Fruit fly (Drosophila melanogaster) whole organism, embryonic: ENCODE data around the gene FIG4.

Source experiments
- Atf6 ChIP-seq: fragments of 200-800 bp; sonication (Bioruptor generic); IDR thresholded peaks from 2 replicates; pipeline ENCODE4 v1.3.6; 2022; ENCODE audit warnings: missing biosample characterization, missing genetic modification characterization
- BEAF-32 ChIP-seq: fragments of 200-800 bp; sonication (Bioruptor generic); optimal IDR thresholded peaks from 3 replicates; lab custom pipeline; 2017; ENCODE audit warnings: missing biosample characterization, missing genetic modification characterization, mild to moderate bottlenecking, moderate library complexity, missing genetic modification reagents
- Bdp1 ChIP-seq: fragments of 200-800 bp; sonication (Bioruptor generic); optimal IDR thresholded peaks from 3 replicates; lab custom pipeline; 2016; ENCODE audit warnings: missing biosample characterization, missing genetic modification characterization
- CG10274 ChIP-seq: fragments of 200-800 bp; sonication (Bioruptor generic); optimal IDR thresholded peaks from 3 replicates; lab custom pipeline; 2017; ENCODE audit warnings: missing biosample characterization, mild to moderate bottlenecking, missing genetic modification characterization
- CG10366 ChIP-seq: fragments of 200-800 bp; sonication (Bioruptor generic); IDR thresholded peaks from 2 replicates; pipeline ENCODE4 v1.3.6; 2022; ENCODE audit warnings: missing biosample characterization, missing genetic modification characterization
- CG10431 ChIP-seq: fragments of 200-800 bp; sonication (Bioruptor generic); optimal IDR thresholded peaks from 3 replicates; lab custom pipeline; 2018; ENCODE audit warnings: missing biosample characterization, mild to moderate bottlenecking, missing genetic modification characterization
- CG10565 ChIP-seq: fragments of 200-800 bp; sonication (Bioruptor generic); optimal IDR thresholded peaks from 3 replicates; lab custom pipeline; 2016; ENCODE audit warnings: missing biosample characterization, mild to moderate bottlenecking, missing genetic modification characterization
- CG10959 ChIP-seq: fragments of 200-800 bp; sonication (Bioruptor generic); IDR thresholded peaks from 2 replicates; pipeline ENCODE4 v1.3.6; 2022; ENCODE audit warnings: missing biosample characterization, missing genetic modification characterization
- CG12744 ChIP-seq: fragments of 200-800 bp; sonication (Bioruptor generic); optimal IDR thresholded peaks from 2 replicates; lab custom pipeline; 2016; ENCODE audit warnings: missing biosample characterization, missing genetic modification characterization
- CG14050 ChIP-seq: fragments of 200-800 bp; sonication (Bioruptor generic); IDR thresholded peaks from 3 replicates; pipeline ENCODE4 v1.3.6; 2022; ENCODE audit warnings: missing biosample characterization, missing genetic modification characterization
- CG15269 ChIP-seq: fragments of 200-800 bp; sonication (Bioruptor generic); optimal IDR thresholded peaks from 2 replicates; lab custom pipeline; 2018; ENCODE audit warnings: missing biosample characterization, mild to moderate bottlenecking, missing genetic modification characterization, moderate library complexity
- CG1529 ChIP-seq: fragments of 200-800 bp; sonication (Bioruptor generic); optimal IDR thresholded peaks from 3 replicates; lab custom pipeline; 2018; ENCODE audit warnings: missing biosample characterization, missing genetic modification characterization
- CG15514 ChIP-seq: fragments of 200-800 bp; sonication (Bioruptor generic); optimal IDR thresholded peaks from 3 replicates; lab custom pipeline; 2017; ENCODE audit warnings: missing biosample characterization, missing genetic modification characterization, mild to moderate bottlenecking, moderate library complexity, missing genetic modification reagents
- CG18619 ChIP-seq: fragments of 200-800 bp; sonication (Bioruptor generic); optimal IDR thresholded peaks from 3 replicates; lab custom pipeline; 2017; ENCODE audit warnings: missing biosample characterization, mild to moderate bottlenecking, missing genetic modification characterization
- CG2678 ChIP-seq: fragments of 200-800 bp; sonication (Bioruptor generic); optimal IDR thresholded peaks from 3 replicates; lab custom pipeline; 2019; ENCODE audit warnings: missing biosample characterization, mild to moderate bottlenecking, missing genetic modification characterization, moderate library complexity
- CG31441 ChIP-seq: fragments of 200-800 bp; sonication (Bioruptor generic); IDR thresholded peaks from 2 replicates; pipeline ENCODE4 v1.3.6; 2022; ENCODE audit warnings: missing biosample characterization, missing genetic modification characterization
- CG34376 ChIP-seq: fragments of 200-800 bp; sonication (Bioruptor generic); optimal IDR thresholded peaks from 2 replicates; lab custom pipeline; 2018; ENCODE audit warnings: missing biosample characterization, mild to moderate bottlenecking, missing genetic modification characterization
- CG42726 ChIP-seq: fragments of 200-800 bp; sonication (Bioruptor generic); IDR thresholded peaks from 2 replicates; pipeline ENCODE4 v1.3.6; 2022; ENCODE audit warnings: missing biosample characterization, missing genetic modification characterization; ENCODE audit not compliant: partially characterized antibody
- CG4730 ChIP-seq: fragments of 200-800 bp; sonication (Bioruptor generic); IDR thresholded peaks from 2 replicates; pipeline ENCODE4 v1.3.6; 2022; ENCODE audit warnings: missing biosample characterization, missing genetic modification characterization
- CG8944 ChIP-seq: fragments of 200-800 bp; sonication (Bioruptor generic); optimal IDR thresholded peaks from 3 replicates; lab custom pipeline; 2016; ENCODE audit warnings: missing biosample characterization, missing genetic modification characterization
- CG9727 ChIP-seq: fragments of 200-800 bp; sonication (Bioruptor generic); optimal IDR thresholded peaks from 3 replicates; lab custom pipeline; 2017; ENCODE audit warnings: missing biosample characterization, mild to moderate bottlenecking, missing genetic modification characterization
- CG9817 ChIP-seq: fragments of 200-800 bp; sonication (Bioruptor generic); optimal IDR thresholded peaks from 2 replicates; lab custom pipeline; 2018; ENCODE audit warnings: missing biosample characterization, mild to moderate bottlenecking, missing genetic modification characterization, moderate library complexity
- Dad ChIP-seq: fragments of 200-800 bp; sonication (Bioruptor generic); optimal IDR thresholded peaks from 3 replicates; lab custom pipeline; 2016; ENCODE audit warnings: missing biosample characterization, missing genetic modification characterization
- Hand ChIP-seq: fragments of 200-800 bp; sonication (Bioruptor generic); optimal IDR thresholded peaks from 2 replicates; lab custom pipeline; 2017; ENCODE audit warnings: mild to moderate bottlenecking, missing biosample characterization, missing genetic modification reagents, missing genetic modification characterization
- Hmx ChIP-seq: fragments of 200-800 bp; sonication (Bioruptor generic); optimal IDR thresholded peaks from 2 replicates; lab custom pipeline; 2016; ENCODE audit warnings: missing biosample characterization, missing genetic modification characterization
- Hr3 ChIP-seq: fragments of 200-800 bp; sonication (Bioruptor generic); optimal IDR thresholded peaks from 3 replicates; lab custom pipeline; 2016; ENCODE audit warnings: missing biosample characterization, missing genetic modification characterization
- Jarid2 ChIP-seq: fragments of 200-800 bp; sonication (Bioruptor generic); optimal IDR thresholded peaks from 3 replicates; lab custom pipeline; 2017; ENCODE audit warnings: mild to moderate bottlenecking, missing biosample characterization, missing genetic modification reagents, missing genetic modification characterization
- Lim3 ChIP-seq: fragments of 200-800 bp; sonication (Bioruptor generic); IDR thresholded peaks from 2 replicates; pipeline ENCODE4 v1.3.6; 2022; ENCODE audit warnings: missing biosample characterization, missing genetic modification characterization
- Meics ChIP-seq: fragments of 200-800 bp; sonication (Bioruptor generic); optimal IDR thresholded peaks from 2 replicates; lab custom pipeline; 2017; ENCODE audit warnings: missing biosample characterization, mild to moderate bottlenecking, missing genetic modification characterization
- Opbp ChIP-seq: fragments of 200-800 bp; sonication (Bioruptor generic); IDR thresholded peaks from 3 replicates; pipeline ENCODE4 v1.3.6; 2022; ENCODE audit warnings: missing biosample characterization, missing genetic modification characterization; ENCODE audit not compliant: partially characterized antibody
- Ptx1 ChIP-seq: fragments of 200-800 bp; sonication (Bioruptor generic); IDR thresholded peaks from 2 replicates; pipeline ENCODE4 v1.3.6; 2022; ENCODE audit warnings: missing biosample characterization, missing genetic modification characterization
- Ssrp ChIP-seq: fragments of 200-800 bp; sonication (Bioruptor generic); optimal IDR thresholded peaks from 2 replicates; lab custom pipeline; 2018; ENCODE audit warnings: missing biosample characterization, mild to moderate bottlenecking, missing genetic modification characterization, moderate library complexity
- Trl ChIP-seq, 3 experiments: fragments of >200 bp in 2 of 3; fragments of 200-800 bp in 1 of 3; sonication (Bioruptor generic) in 1 of 3; optimal IDR thresholded peaks; 2 replicates in 1 of 3; 3 replicates in 2 of 3; lab custom pipeline; 2016 to 2017; ENCODE audit warnings: missing biosample characterization in 1 of 3, missing genetic modification characterization in 1 of 3
- az2 ChIP-seq: fragments of 200-800 bp; sonication (Bioruptor generic); optimal IDR thresholded peaks from 3 replicates; lab custom pipeline; 2016; ENCODE audit warnings: missing biosample characterization, missing genetic modification characterization
- bbx ChIP-seq: fragments of 200-800 bp; sonication (Bioruptor generic); IDR thresholded peaks from 2 replicates; pipeline ENCODE4 v1.3.6; 2022; ENCODE audit warnings: missing biosample characterization, missing genetic modification characterization; ENCODE audit not compliant: partially characterized antibody
- cg ChIP-seq: fragments of 200-800 bp; sonication (Bioruptor generic); optimal IDR thresholded peaks from 3 replicates; lab custom pipeline; 2019; ENCODE audit warnings: missing biosample characterization, mild to moderate bottlenecking, missing genetic modification characterization, moderate library complexity
- chm ChIP-seq: fragments of 200-800 bp; sonication (Bioruptor generic); IDR thresholded peaks from 2 replicates; pipeline ENCODE4 v1.3.6; 2022; ENCODE audit warnings: missing biosample characterization, missing genetic modification characterization
- dmrt99B ChIP-seq: fragments of 200-800 bp; sonication (Bioruptor generic); optimal IDR thresholded peaks from 2 replicates; lab custom pipeline; 2018; ENCODE audit warnings: missing biosample characterization, mild to moderate bottlenecking, missing genetic modification characterization, moderate library complexity
- ems ChIP-seq: fragments of 200-800 bp; sonication (Bioruptor generic); optimal IDR thresholded peaks from 3 replicates; lab custom pipeline; 2016; ENCODE audit warnings: missing biosample characterization, missing genetic modification characterization
- gro ChIP-seq: fragments of 200-800 bp; sonication (Bioruptor generic); optimal IDR thresholded peaks from 2 replicates; lab custom pipeline; 2016; ENCODE audit warnings: missing biosample characterization, missing genetic modification characterization
- gsb ChIP-seq: fragments of 200-800 bp; sonication (Bioruptor generic); IDR thresholded peaks from 2 replicates; pipeline ENCODE4 v1.3.6; 2022; ENCODE audit warnings: missing biosample characterization, missing genetic modification characterization
- ham ChIP-seq: fragments of 200-800 bp; sonication (Bioruptor generic); IDR thresholded peaks from 2 replicates; pipeline ENCODE4 v1.3.6; 2022; ENCODE audit warnings: missing biosample characterization, missing genetic modification characterization
- hth ChIP-seq: fragments of >200 bp; optimal IDR thresholded peaks from 2 replicates; lab custom pipeline; 2017; ENCODE audit warnings: inconsistent platforms
- lbe ChIP-seq: fragments of 200-800 bp; sonication (Bioruptor generic); optimal IDR thresholded peaks from 2 replicates; lab custom pipeline; 2016; ENCODE audit warnings: missing biosample characterization, mild to moderate bottlenecking, missing genetic modification characterization
- luna ChIP-seq: fragments of 200-800 bp; sonication (Bioruptor generic); optimal IDR thresholded peaks from 2 replicates; lab custom pipeline; 2016; ENCODE audit warnings: missing biosample characterization, missing genetic modification characterization
- p53 ChIP-seq: fragments of 200-800 bp; sonication (Bioruptor generic); optimal IDR thresholded peaks from 2 replicates; lab custom pipeline; 2016; ENCODE audit warnings: missing biosample characterization, missing genetic modification characterization
- peb ChIP-seq: fragments of 200-800 bp; sonication (Bioruptor generic); IDR thresholded peaks from 2 replicates; pipeline ENCODE4 v1.3.6; 2022; ENCODE audit warnings: missing biosample characterization, missing genetic modification characterization
- seq ChIP-seq: fragments of 200-800 bp; sonication (Bioruptor generic); IDR thresholded peaks from 2 replicates; pipeline ENCODE4 v1.3.6; 2022; ENCODE audit warnings: missing biosample characterization, missing genetic modification characterization
- slp2 ChIP-seq: fragments of 200-800 bp; sonication (Bioruptor generic); optimal IDR thresholded peaks from 2 replicates; lab custom pipeline; 2016; ENCODE audit warnings: missing biosample characterization, missing genetic modification characterization
- ttk ChIP-seq: fragments of 200-800 bp; sonication (Bioruptor generic); IDR thresholded peaks from 2 replicates; pipeline ENCODE4 v2.1.2; 2022; ENCODE audit warnings: missing biosample characterization, missing genetic modification characterization
- z ChIP-seq: fragments of 200-800 bp; sonication (Bioruptor generic); IDR thresholded peaks from 3 replicates; pipeline ENCODE4 v1.3.6; 2022; ENCODE audit warnings: missing biosample characterization, missing genetic modification characterization

The FIG4 gene

DNA sequence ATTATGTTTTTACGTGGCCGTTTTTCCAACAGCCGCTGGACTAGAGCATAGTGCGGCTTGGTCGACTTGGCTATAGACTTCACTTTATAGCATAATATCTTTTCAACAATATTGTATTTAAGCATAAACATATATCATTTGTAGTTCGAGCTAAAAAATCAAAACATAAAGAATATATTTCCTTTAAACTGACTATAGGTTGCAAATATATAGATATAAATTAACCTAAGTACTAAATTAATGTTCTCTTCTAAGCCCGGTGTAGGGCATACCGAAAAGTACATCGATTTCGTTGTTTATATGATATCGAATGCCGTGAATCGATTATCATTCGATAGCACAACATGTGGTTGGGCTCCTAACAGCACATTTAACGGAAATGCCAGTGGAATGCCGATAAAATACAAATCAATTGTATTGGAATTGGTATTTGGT lies 16.4 kb upstream of the FIG4 start, which contains the start of gene MFS18 (continued):
- peak; percentile 65 for TF ChIP-seq slp2 (GFP tag; lab: Kevin White, UChicago)
- TF ChIP-seq Jarid2 (GFP tag; lab: Kevin White, UChicago) = peak; percentile 91
- TF ChIP-seq ttk = peak; percentile 99
- peak; percentile 98 for TF ChIP-seq CG10366
- TF ChIP-seq CG2678 = peak; percentile 99
- peak; percentile 98 for TF ChIP-seq CG14050 (GFP tag; lab: Robert Waterston, UW)
- peak; percentile 96 for TF ChIP-seq CG34376 (GFP tag; lab: Kevin White, UChicago)
- TF ChIP-seq peb (GFP tag; lab: Robert Waterston, UW) = peak; percentile 99
- TF ChIP-seq Hmx = peak; percentile 79
- peak; percentile 87 for TF ChIP-seq CG9817 (tag; lab: Kevin White, UChicago)
- peak; percentile 98 for TF ChIP-seq Meics (GFP tag; lab: Kevin White, UChicago)
- peak; percentile 97 for TF ChIP-seq chm (GFP tag; lab: Robert Waterston, UW)
- peak; percentile 95 for TF ChIP-seq CG15269 (tag; lab: Kevin White, UChicago)
- peak; percentile 98 for TF ChIP-seq CG10959 (GFP tag; lab: Robert Waterston, UW)
- peak; percentile 89 for TF ChIP-seq Hand (GFP tag; lab: Kevin White, UChicago)
- peak; percentile 99 for TF ChIP-seq Atf6 (GFP tag; lab: Robert Waterston, UW)
- TF ChIP-seq CG10274 (GFP tag; lab: Kevin White, UChicago) = peak; percentile 100
- TF ChIP-seq cg = no peak
- TF ChIP-seq Trl (optimal IDR thresholded peaks at IDR 0.05; lab: Kevin White, UChicago) = no peak
- TF ChIP-seq Trl (GFP tag; optimal IDR thresholded peaks at IDR 0.05; lab: Kevin White, UChicago) = peak; percentile 79
- peak; percentile 93 for TF ChIP-seq lbe (GFP tag; lab: Kevin White, UChicago)
- TF ChIP-seq p53 (GFP tag; lab: Kevin White, UChicago) = peak; percentile 15
- peak; percentile 68 for TF ChIP-seq CG12744 (GFP tag; lab: Kevin White, UChicago)
- TF ChIP-seq ham = peak; percentile 93
- TF ChIP-seq CG31441 (GFP tag; lab: Robert Waterston, UW) = peak; percentile 99
- peak; percentile 99 for TF ChIP-seq Ptx1 (GFP tag; lab: Robert Waterston, UW)
- TF ChIP-seq gro (GFP tag; lab: Kevin White, UChicago) = peak; percentile 87
- TF ChIP-seq CG1529 = peak; percentile 92
- TF ChIP-seq CG18619 (GFP tag; lab: Kevin White, UChicago) = peak; percentile 92
- TF ChIP-seq Ssrp (tag; lab: Kevin White, UChicago) = peak; percentile 93
- TF ChIP-seq CG9727 (GFP tag; lab: Kevin White, UChicago) = peak; percentile 99
- peak; percentile 79 for TF ChIP-seq Bdp1 (GFP tag; lab: Kevin White, UChicago)
- TF ChIP-seq bbx (GFP tag; lab: Robert Waterston, UW) = peak; percentile 93
- TF ChIP-seq z (GFP tag; lab: Robert Waterston, UW) = peak; percentile 77; the same call in 2 of the 3 replicates
- peak; percentile 74 for TF ChIP-seq CG8944 (GFP tag; lab: Kevin White, UChicago)
- TF ChIP-seq Lim3 (GFP tag; lab: Robert Waterston, UW) = peak; percentile 93
- TF ChIP-seq Opbp (GFP tag; lab: Robert Waterston, UW) = peak; percentile 83; the same call in 2 of the 3 replicates
- TF ChIP-seq Hr3 = peak; percentile 98
- TF ChIP-seq seq (GFP tag; lab: Robert Waterston, UW) = peak; percentile 99
- TF ChIP-seq ems (GFP tag; lab: Kevin White, UChicago) = peak; percentile 95
- TF ChIP-seq hth (lab: Kevin White, UChicago) = no peak
- TF ChIP-seq luna (GFP tag; lab: Kevin White, UChicago) = peak; percentile 73
- peak; percentile 99 for TF ChIP-seq dmrt99B (tag; lab: Kevin White, UChicago)
- peak; percentile 97 for TF ChIP-seq az2 (GFP tag; lab: Kevin White, UChicago)
- TF ChIP-seq Dad (GFP tag; lab: Kevin White, UChicago) = peak; percentile 88
- peak; percentile 57 for TF ChIP-seq CG10431
- peak; percentile 97 for TF ChIP-seq gsb (GFP tag; lab: Robert Waterston, UW)
- TF ChIP-seq BEAF-32 (GFP tag; lab: Kevin White, UChicago) = peak; percentile 49
- TF ChIP-seq CG42726 (GFP tag; lab: Robert Waterston, UW) = no peak
- TF ChIP-seq CG15514 (GFP tag; lab: Kevin White, UChicago) = peak; percentile 94
- peak; percentile 84 for TF ChIP-seq CG10565 (GFP tag; lab: Kevin White, UChicago)
- TF ChIP-seq CG4730 = peak; percentile 99
